Fruit fly (Drosophila melanogaster) whole organism, embryonic: ENCODE measurements around the gene haf.

Source experiments
- Antp ChIP-seq: fragments of 200-800 bp; sonication (Bioruptor generic); optimal IDR thresholded peaks from 3 replicates; lab custom pipeline; 2016; ENCODE audit warnings: missing biosample characterization, missing genetic modification characterization
- B-H2 ChIP-seq: fragments of 200-800 bp; sonication (Bioruptor generic); optimal IDR thresholded peaks from 2 replicates; lab custom pipeline; 2018; ENCODE audit warnings: missing biosample characterization, mild to moderate bottlenecking, missing genetic modification characterization
- Blimp-1 ChIP-seq: fragments of 200-800 bp; sonication (Bioruptor generic); optimal IDR thresholded peaks from 3 replicates; lab custom pipeline; 2018; ENCODE audit warnings: missing biosample characterization, missing genetic modification characterization, mild to moderate bottlenecking, moderate library complexity, missing genetic modification reagents
- CG11504 ChIP-seq: fragments of 200-800 bp; sonication (Bioruptor generic); optimal IDR thresholded peaks from 3 replicates; lab custom pipeline; 2019; ENCODE audit warnings: missing biosample characterization, mild to moderate bottlenecking, missing genetic modification characterization, moderate library complexity
- CG12104 ChIP-seq: fragments of 200-800 bp; sonication (Bioruptor generic); optimal IDR thresholded peaks from 3 replicates; lab custom pipeline; 2016; ENCODE audit warnings: missing biosample characterization, missing genetic modification characterization
- CG13424 ChIP-seq: fragments of 200-800 bp; sonication (Bioruptor generic); optimal IDR thresholded peaks from 2 replicates; lab custom pipeline; 2019; ENCODE audit warnings: missing biosample characterization, mild to moderate bottlenecking, missing genetic modification characterization, moderate library complexity
- CG15479 ChIP-seq: fragments of 200-800 bp; sonication (Bioruptor generic); optimal IDR thresholded peaks from 3 replicates; lab custom pipeline; 2019; ENCODE audit warnings: missing biosample characterization, mild to moderate bottlenecking, missing genetic modification characterization, moderate library complexity
- CG16813 ChIP-seq: fragments of 200-800 bp; sonication (Bioruptor generic); IDR thresholded peaks from 3 replicates; pipeline ENCODE4 v1.3.6; 2022; ENCODE audit warnings: missing biosample characterization, missing genetic modification characterization; ENCODE audit not compliant: partially characterized antibody
- CG17385 ChIP-seq: fragments of 200-800 bp; sonication (Bioruptor generic); optimal IDR thresholded peaks from 3 replicates; lab custom pipeline; 2018; ENCODE audit warnings: missing biosample characterization, mild to moderate bottlenecking, missing genetic modification characterization
- CG17802 ChIP-seq: fragments of 200-800 bp; sonication (Bioruptor generic); optimal IDR thresholded peaks from 2 replicates; lab custom pipeline; 2018; ENCODE audit warnings: missing biosample characterization, mild to moderate bottlenecking, missing genetic modification characterization, moderate library complexity
- CG17912 ChIP-seq: fragments of 200-800 bp; sonication (Bioruptor generic); optimal IDR thresholded peaks from 2 replicates; lab custom pipeline; 2018; ENCODE audit warnings: missing biosample characterization, mild to moderate bottlenecking, missing genetic modification characterization
- CG2202 ChIP-seq: fragments of 200-800 bp; sonication (Bioruptor generic); optimal IDR thresholded peaks from 2 replicates; lab custom pipeline; 2018; ENCODE audit warnings: missing biosample characterization, mild to moderate bottlenecking, missing genetic modification characterization
- CG2712 ChIP-seq: fragments of 200-800 bp; optimal IDR thresholded peaks from 3 replicates; lab custom pipeline; 2019; ENCODE audit warnings: missing biosample characterization, mild to moderate bottlenecking, missing genetic modification characterization, moderate library complexity
- CG30403 ChIP-seq: fragments of 200-800 bp; sonication (Bioruptor generic); optimal IDR thresholded peaks from 3 replicates; lab custom pipeline; 2016; ENCODE audit warnings: missing biosample characterization, missing genetic modification characterization
- CG3838 ChIP-seq: fragments of 200-800 bp; sonication (Bioruptor generic); optimal IDR thresholded peaks from 3 replicates; lab custom pipeline; 2016; ENCODE audit warnings: missing biosample characterization, missing genetic modification characterization
- CG4282 ChIP-seq: fragments of 200-800 bp; sonication (Bioruptor generic); optimal IDR thresholded peaks from 2 replicates; lab custom pipeline; 2016; ENCODE audit warnings: missing biosample characterization, missing genetic modification characterization
- CG4360 ChIP-seq: fragments of 200-800 bp; sonication (Bioruptor generic); IDR thresholded peaks from 2 replicates; pipeline ENCODE4 v1.3.6; 2022; ENCODE audit warnings: missing biosample characterization, missing genetic modification characterization
- CG9876 ChIP-seq: fragments of 200-800 bp; sonication (Bioruptor generic); optimal IDR thresholded peaks from 2 replicates; lab custom pipeline; 2016; ENCODE audit warnings: missing biosample characterization, missing genetic modification characterization
- CoRest ChIP-seq: fragments of 200-800 bp; sonication (Bioruptor generic); optimal IDR thresholded peaks from 3 replicates; lab custom pipeline; 2018; ENCODE audit warnings: missing biosample characterization, mild to moderate bottlenecking, missing genetic modification characterization, moderate library complexity
- Deaf1 ChIP-seq: fragments of 200-800 bp; optimal IDR thresholded peaks from 3 replicates; lab custom pipeline; 2019; ENCODE audit warnings: missing biosample characterization, mild to moderate bottlenecking, missing genetic modification characterization, moderate library complexity
- HLH3B ChIP-seq: fragments of 200-800 bp; sonication (Bioruptor generic); IDR thresholded peaks from 2 replicates; pipeline ENCODE4 v1.3.6; 2022; ENCODE audit warnings: missing biosample characterization, missing genetic modification characterization
- Hand ChIP-seq: fragments of 200-800 bp; sonication (Bioruptor generic); optimal IDR thresholded peaks from 2 replicates; lab custom pipeline; 2017; ENCODE audit warnings: mild to moderate bottlenecking, missing biosample characterization, missing genetic modification reagents, missing genetic modification characterization
- Lpt ChIP-seq: fragments of >200 bp; optimal IDR thresholded peaks from 2 replicates; lab custom pipeline; 2018; ENCODE audit warnings: missing biosample characterization, missing genetic modification characterization
- MBD-R2 ChIP-seq: fragments of 200-800 bp; sonication (Bioruptor generic); IDR thresholded peaks from 2 replicates; pipeline ENCODE4 v1.3.6; 2022; ENCODE audit warnings: missing biosample characterization, missing genetic modification characterization
- MTF-1 ChIP-seq: fragments of 200-800 bp; sonication (Bioruptor generic); optimal IDR thresholded peaks from 2 replicates; lab custom pipeline; 2018; ENCODE audit warnings: missing biosample characterization, mild to moderate bottlenecking, missing genetic modification characterization, borderline replicate concordance
- NfI ChIP-seq: fragments of 200-800 bp; sonication (Bioruptor generic); optimal IDR thresholded peaks from 3 replicates; lab custom pipeline; 2018; ENCODE audit warnings: missing biosample characterization, mild to moderate bottlenecking, missing genetic modification characterization, moderate library complexity
- Six4 ChIP-seq: fragments of 200-800 bp; sonication (Bioruptor generic); optimal IDR thresholded peaks from 2 replicates; lab custom pipeline; 2016; ENCODE audit warnings: missing biosample characterization, missing genetic modification characterization
- Sox100B ChIP-seq: fragments of 200-800 bp; sonication (Bioruptor generic); optimal IDR thresholded peaks from 3 replicates; lab custom pipeline; 2018; ENCODE audit warnings: missing biosample characterization, mild to moderate bottlenecking, missing genetic modification characterization
- abd-A ChIP-seq: fragments of 200-800 bp; sonication (Bioruptor generic); optimal IDR thresholded peaks from 3 replicates; lab custom pipeline; 2019; ENCODE audit warnings: missing biosample characterization, mild to moderate bottlenecking, missing genetic modification characterization, moderate library complexity
- ash1 ChIP-seq: fragments of 200-800 bp; sonication (Bioruptor generic); optimal IDR thresholded peaks from 2 replicates; lab custom pipeline; 2018; ENCODE audit warnings: missing biosample characterization, mild to moderate bottlenecking, missing genetic modification characterization
- ato ChIP-seq: fragments of 200-800 bp; sonication (Bioruptor generic); IDR thresholded peaks from 2 replicates; pipeline ENCODE4 v1.3.6; 2022; ENCODE audit warnings: missing biosample characterization, missing genetic modification characterization; ENCODE audit not compliant: partially characterized antibody
- bbx ChIP-seq: fragments of 200-800 bp; sonication (Bioruptor generic); IDR thresholded peaks from 2 replicates; pipeline ENCODE4 v1.3.6; 2022; ENCODE audit warnings: missing biosample characterization, missing genetic modification characterization; ENCODE audit not compliant: partially characterized antibody
- bcd ChIP-seq: fragments of 200-800 bp; sonication (Bioruptor generic); optimal IDR thresholded peaks from 2 replicates; lab custom pipeline; 2017; ENCODE audit warnings: missing biosample characterization, mild to moderate bottlenecking, missing genetic modification characterization
- cg ChIP-seq: fragments of 200-800 bp; sonication (Bioruptor generic); optimal IDR thresholded peaks from 3 replicates; lab custom pipeline; 2019; ENCODE audit warnings: missing biosample characterization, mild to moderate bottlenecking, missing genetic modification characterization, moderate library complexity
- ems ChIP-seq: fragments of 200-800 bp; sonication (Bioruptor generic); optimal IDR thresholded peaks from 3 replicates; lab custom pipeline; 2016; ENCODE audit warnings: missing biosample characterization, missing genetic modification characterization
- fu2 ChIP-seq: fragments of 200-800 bp; sonication (Bioruptor generic); optimal IDR thresholded peaks from 2 replicates; lab custom pipeline; 2016; ENCODE audit warnings: missing biosample characterization, missing genetic modification characterization
- gsb ChIP-seq: fragments of 200-800 bp; sonication (Bioruptor generic); IDR thresholded peaks from 2 replicates; pipeline ENCODE4 v1.3.6; 2022; ENCODE audit warnings: missing biosample characterization, missing genetic modification characterization
- h ChIP-seq: fragments of >200 bp; optimal IDR thresholded peaks from 2 replicates; lab custom pipeline; 2017
- hbn ChIP-seq: fragments of 200-800 bp; sonication (Bioruptor generic); IDR thresholded peaks from 2 replicates; pipeline ENCODE4 v1.3.6; 2022; ENCODE audit warnings: missing biosample characterization, missing genetic modification characterization; ENCODE audit not compliant: partially characterized antibody
- insv ChIP-seq, 2 experiments: fragments of 200-800 bp; sonication (Bioruptor generic); optimal IDR thresholded peaks; 3 replicates each; lab custom pipeline; 2016 to 2018; ENCODE audit warnings: missing biosample characterization in 2 of 2, missing genetic modification characterization in 2 of 2
- jumu ChIP-seq: fragments of 200-800 bp; sonication (Bioruptor generic); optimal IDR thresholded peaks from 3 replicates; lab custom pipeline; 2016; ENCODE audit warnings: missing biosample characterization, missing genetic modification characterization
- ken ChIP-seq: fragments of 200-800 bp; sonication (Bioruptor generic); IDR thresholded peaks from 3 replicates; pipeline ENCODE4 v1.3.6; 2022; ENCODE audit warnings: missing biosample characterization, missing genetic modification characterization
- maf-S ChIP-seq: fragments of 200-800 bp; sonication (Bioruptor generic); optimal IDR thresholded peaks from 2 replicates; lab custom pipeline; 2016; ENCODE audit warnings: missing biosample characterization, missing genetic modification characterization
- oc ChIP-seq: fragments of 200-800 bp; sonication (Bioruptor generic); optimal IDR thresholded peaks from 2 replicates; lab custom pipeline; 2018; ENCODE audit warnings: missing biosample characterization, mild to moderate bottlenecking, missing genetic modification characterization, moderate library complexity
- org-1 ChIP-seq: fragments of 200-800 bp; sonication (Bioruptor generic); optimal IDR thresholded peaks from 2 replicates; lab custom pipeline; 2017; ENCODE audit warnings: missing biosample characterization, missing genetic modification characterization
- phol ChIP-seq: fragments of 200-800 bp; sonication (Bioruptor generic); optimal IDR thresholded peaks from 3 replicates; lab custom pipeline; 2018; ENCODE audit warnings: missing biosample characterization, mild to moderate bottlenecking, missing genetic modification characterization, moderate library complexity
- row ChIP-seq: fragments of 200-800 bp; sonication (Bioruptor generic); IDR thresholded peaks from 3 replicates; pipeline ENCODE4 v1.3.6; 2022; ENCODE audit warnings: missing biosample characterization, missing genetic modification characterization
- sc ChIP-seq, 3 experiments: fragments of >200 bp in 2 of 3; fragments of 200-800 bp in 1 of 3; sonication (Bioruptor generic) in 1 of 3; optimal IDR thresholded peaks; 2 replicates in 2 of 3; 3 replicates in 1 of 3; lab custom pipeline; 2017; ENCODE audit warnings: mild to moderate bottlenecking in 1 of 3, missing biosample characterization in 1 of 3, missing genetic modification characterization in 1 of 3, missing genetic modification reagents in 1 of 3
- slp2 ChIP-seq: fragments of 200-800 bp; sonication (Bioruptor generic); optimal IDR thresholded peaks from 2 replicates; lab custom pipeline; 2016; ENCODE audit warnings: missing biosample characterization, missing genetic modification characterization
- sug ChIP-seq: fragments of 200-800 bp; optimal IDR thresholded peaks from 2 replicates; lab custom pipeline; 2019; ENCODE audit warnings: missing biosample characterization, mild to moderate bottlenecking, missing genetic modification characterization, moderate library complexity
- zen2 ChIP-seq: fragments of 200-800 bp; sonication (Bioruptor generic); IDR thresholded peaks from 3 replicates; pipeline ENCODE4 v1.3.6; 2022; ENCODE audit warnings: missing biosample characterization, missing genetic modification characterization; ENCODE audit not compliant: partially characterized antibody

The haf gene

DNA sequence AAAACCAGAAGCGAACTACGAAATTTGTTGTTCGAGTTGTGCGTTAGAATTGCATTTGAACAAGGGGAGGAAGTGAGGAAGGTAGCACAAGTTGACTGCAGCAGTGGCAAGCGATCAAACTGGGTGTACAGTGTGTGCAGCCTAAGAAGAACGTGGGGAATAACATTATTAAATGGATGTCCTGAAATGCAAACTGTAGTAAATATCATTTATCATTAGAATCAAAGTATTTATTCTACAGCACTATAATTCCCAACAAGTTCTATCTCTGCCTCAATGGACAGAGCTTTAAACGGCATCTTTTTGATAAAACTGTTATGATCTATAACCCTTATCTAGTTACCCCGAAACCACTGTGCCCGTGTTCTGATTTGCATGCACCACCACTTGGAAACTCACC lies 91.6 kb downstream of the haf start (continued):
- peak; percentile 9 for TF ChIP-seq bcd (GFP tag; lab: Kevin White, UChicago)
- TF ChIP-seq CG15479, result no peak
- no peak for TF ChIP-seq hbn (GFP tag; lab: Robert Waterston, UW)
- TF ChIP-seq bbx (GFP tag; lab: Robert Waterston, UW), result no peak
- no peak for TF ChIP-seq ato (GFP tag; lab: Robert Waterston, UW)
- peak; percentile 14; the same call in 1 of the 2 replicates for TF ChIP-seq CG4360 (GFP tag; lab: Robert Waterston, UW)
- peak; percentile 39 for TF ChIP-seq Sox100B
- no peak for TF ChIP-seq CG3838 (GFP tag; lab: Kevin White, UChicago)
- peak; percentile 61 for TF ChIP-seq Blimp-1
- TF ChIP-seq h (lab: Kevin White, UChicago), result no peak
- no peak for TF ChIP-seq insv (GFP tag; optimal IDR thresholded peaks at IDR 0.05; lab: Kevin White, UChicago)
- TF ChIP-seq CG30403 (GFP tag; lab: Kevin White, UChicago), result peak; percentile 34
- no peak for TF ChIP-seq abd-A
- no peak for TF ChIP-seq CG4282 (GFP tag; lab: Kevin White, UChicago)
- no peak for TF ChIP-seq Hand
- TF ChIP-seq CG17912 (GFP tag; lab: Kevin White, UChicago), result no peak
- TF ChIP-seq MBD-R2, result no peak
- TF ChIP-seq jumu (GFP tag; lab: Kevin White, UChicago), result no peak
- peak; percentile 47 for TF ChIP-seq CG2712 (tag; lab: Kevin White, UChicago)
- no peak for TF ChIP-seq CG2202 (tag; lab: Kevin White, UChicago)
- no peak for TF ChIP-seq CG9876
- TF ChIP-seq zen2 (GFP tag; lab: Robert Waterston, UW), result no peak
- TF ChIP-seq ken (GFP tag; lab: Robert Waterston, UW), result no peak; the same call in 2 of the 3 replicates
- TF ChIP-seq maf-S (GFP tag; lab: Kevin White, UChicago), result no peak
- TF ChIP-seq CG11504, result peak; percentile 48
- no peak for TF ChIP-seq fu2 (GFP tag; lab: Kevin White, UChicago)
- TF ChIP-seq NfI (GFP tag; lab: Kevin White, UChicago), result no peak
- no peak for TF ChIP-seq Six4
- TF ChIP-seq Antp (GFP tag; lab: Kevin White, UChicago), result no peak
- TF ChIP-seq row (GFP tag; lab: Robert Waterston, UW), result peak; percentile 53
- TF ChIP-seq B-H2 (GFP tag; lab: Kevin White, UChicago), result no peak
- TF ChIP-seq CG17385 (GFP tag; lab: Kevin White, UChicago), result peak; percentile 4
- TF ChIP-seq CoRest (tag; lab: Kevin White, UChicago), result peak; percentile 29
- TF ChIP-seq HLH3B (GFP tag; lab: Robert Waterston, UW), result peak; percentile 42
- no peak for TF ChIP-seq sc (optimal IDR thresholded peaks at IDR 0.05; lab: Kevin White, UChicago)
- TF ChIP-seq sc (GFP tag; optimal IDR thresholded peaks at IDR 0.05; lab: Kevin White, UChicago), result no peak
- TF ChIP-seq oc, result peak; percentile 13
- TF ChIP-seq CG13424 (tag; lab: Kevin White, UChicago), result peak; percentile 33
- TF ChIP-seq CG12104 (GFP tag; lab: Kevin White, UChicago), result no peak
- no peak for TF ChIP-seq sug
- no peak for TF ChIP-seq Lpt (GFP tag; lab: Kevin White, UChicago)
- no peak for TF ChIP-seq Deaf1 (tag; lab: Kevin White, UChicago)
- TF ChIP-seq CG17802 (tag; lab: Kevin White, UChicago), result no peak
- TF ChIP-seq CG16813 (GFP tag; lab: Robert Waterston, UW), result no peak
- no peak for TF ChIP-seq org-1 (GFP tag; lab: Kevin White, UChicago)
- TF ChIP-seq slp2 (GFP tag; lab: Kevin White, UChicago), result no peak
- no peak for TF ChIP-seq ash1 (GFP tag; lab: Kevin White, UChicago)
- peak; percentile 57 for TF ChIP-seq phol (tag; lab: Kevin White, UChicago)
- no peak for TF ChIP-seq MTF-1 (GFP tag; lab: Kevin White, UChicago)
- no peak for TF ChIP-seq cg (GFP tag; lab: Kevin White, UChicago)
- no peak for TF ChIP-seq ems (GFP tag; lab: Kevin White, UChicago)
- TF ChIP-seq gsb, result no peak
